Worm (Caenorhabditis elegans) whole organism, late embryonic: ENCODE measurements around the gene mcat-1.
A peak's percentile ranks its signal among the peaks of the same experiment; 100 is the strongest.

Experiments
- C38D4.7 ChIP-seq: fragments of 200-800 bp; sonication (Bioruptor generic); optimal IDR thresholded peaks from 2 replicates; lab custom pipeline; 2018; ENCODE audit warnings: mild to moderate bottlenecking, missing genetic modification characterization, moderate library complexity, missing compliant biosample characterization
- F13H6.1 ChIP-seq: sonication (generic microtip); optimal IDR thresholded peaks from 2 replicates; lab custom pipeline; 2016; ENCODE audit warnings: missing genetic modification characterization, missing compliant biosample characterization
- K02D7.2 ChIP-seq: sonication (generic microtip); optimal IDR thresholded peaks from 2 replicates; lab custom pipeline; 2017; ENCODE audit warnings: mild to moderate bottlenecking, missing genetic modification characterization, missing compliant biosample characterization
- T23F11.4 ChIP-seq: fragments of 200-800 bp; sonication (Bioruptor generic); optimal IDR thresholded peaks from 2 replicates; lab custom pipeline; 2018; ENCODE audit warnings: mild to moderate bottlenecking, missing genetic modification characterization, missing compliant biosample characterization
- ahr-1 ChIP-seq: sonication (generic microtip); optimal IDR thresholded peaks from 2 replicates; lab custom pipeline; 2016; ENCODE audit warnings: missing genetic modification characterization, missing compliant biosample characterization
- ama-1 ChIP-seq: fragments of 150-350 bp; optimal IDR thresholded peaks from 2 replicates; lab custom pipeline; 2014
- ceh-14 ChIP-seq: sonication (generic microtip); optimal IDR thresholded peaks from 2 replicates; lab custom pipeline; 2016; ENCODE audit warnings: missing genotype, missing genetic modification characterization, missing compliant biosample characterization
- ceh-19 ChIP-seq: fragments of 200-800 bp; sonication (Bioruptor generic); optimal IDR thresholded peaks from 2 replicates; lab custom pipeline; 2018; ENCODE audit warnings: mild to moderate bottlenecking, missing genetic modification characterization, missing compliant biosample characterization
- ceh-2 ChIP-seq: sonication (generic microtip); optimal IDR thresholded peaks from 2 replicates; lab custom pipeline; 2016; ENCODE audit warnings: missing genotype, missing genetic modification characterization, missing compliant biosample characterization
- ceh-22 ChIP-seq: sonication (generic microtip); optimal IDR thresholded peaks from 2 replicates; lab custom pipeline; 2017; ENCODE audit warnings: missing biosample characterization, missing genetic modification characterization
- ceh-30 ChIP-seq: fragments of 150-350 bp; optimal IDR thresholded peaks from 2 replicates; lab custom pipeline; 2014; ENCODE audit warnings: missing biosample characterization, missing genetic modification characterization
- ceh-31 ChIP-seq: sonication (generic microtip); optimal IDR thresholded peaks from 2 replicates; lab custom pipeline; 2016; ENCODE audit warnings: missing genetic modification characterization, missing compliant biosample characterization
- ceh-45 ChIP-seq: fragments of 200-800 bp; sonication (Bioruptor generic); IDR thresholded peaks from 2 replicates; pipeline ENCODE4 v1.3.6; 2022; ENCODE audit warnings: missing genetic modification reagents, missing genetic modification characterization, missing compliant biosample characterization
- che-1 ChIP-seq: sonication (generic microtip); optimal IDR thresholded peaks from 2 replicates; lab custom pipeline; 2016; ENCODE audit warnings: mild to moderate bottlenecking, missing genetic modification characterization, missing compliant biosample characterization
- dmd-4 ChIP-seq: sonication (generic microtip); optimal IDR thresholded peaks from 2 replicates; lab custom pipeline; 2016; ENCODE audit warnings: borderline replicate concordance, missing genetic modification characterization, missing compliant biosample characterization
- dve-1 ChIP-seq: sonication (generic microtip); optimal IDR thresholded peaks from 2 replicates; lab custom pipeline; 2017; ENCODE audit warnings: antibody characterized with exemption, mild to moderate bottlenecking, missing genetic modification characterization, missing compliant biosample characterization
- elt-4 ChIP-seq: sonication (generic microtip); optimal IDR thresholded peaks from 2 replicates; lab custom pipeline; 2016; ENCODE audit warnings: missing genetic modification characterization, missing compliant biosample characterization
- fax-1 ChIP-seq: sonication (generic microtip); optimal IDR thresholded peaks from 2 replicates; lab custom pipeline; 2016; ENCODE audit warnings: missing genotype, missing genetic modification characterization, missing compliant biosample characterization
- gmeb-2 ChIP-seq: sonication (generic microtip); optimal IDR thresholded peaks from 2 replicates; lab custom pipeline; 2016; ENCODE audit warnings: missing genetic modification characterization, inconsistent platforms, missing compliant biosample characterization
- hlh-13 ChIP-seq: fragments of 200-800 bp; sonication (Bioruptor generic); optimal IDR thresholded peaks from 2 replicates; lab custom pipeline; 2018; ENCODE audit warnings: mild to moderate bottlenecking, missing genetic modification characterization, missing compliant biosample characterization
- hlh-15 ChIP-seq: sonication (generic microtip); optimal IDR thresholded peaks from 2 replicates; lab custom pipeline; 2016; ENCODE audit warnings: missing genetic modification characterization, missing compliant biosample characterization
- hlh-8 ChIP-seq: sonication (generic microtip); optimal IDR thresholded peaks from 2 replicates; lab custom pipeline; 2016; ENCODE audit warnings: missing genotype, missing genetic modification characterization, missing compliant biosample characterization
- lin-11 ChIP-seq: fragments of 200-800 bp; sonication (Bioruptor generic); optimal IDR thresholded peaks from 2 replicates; lab custom pipeline; 2018; ENCODE audit warnings: mild to moderate bottlenecking, missing genetic modification characterization, missing compliant biosample characterization
- mec-3 ChIP-seq: sonication (generic microtip); optimal IDR thresholded peaks from 2 replicates; lab custom pipeline; 2016; ENCODE audit warnings: borderline replicate concordance, missing genetic modification characterization, missing compliant biosample characterization
- nfya-1 ChIP-seq: sonication (generic microtip); optimal IDR thresholded peaks from 2 replicates; lab custom pipeline; 2017; ENCODE audit warnings: missing genetic modification characterization, mild to moderate bottlenecking, missing compliant biosample characterization, antibody characterized with exemption, moderate library complexity
- nhr-232 ChIP-seq: sonication (generic microtip); optimal IDR thresholded peaks from 2 replicates; lab custom pipeline; 2016; ENCODE audit warnings: missing genetic modification characterization, missing compliant biosample characterization
- odd-2 ChIP-seq: sonication (generic microtip); optimal IDR thresholded peaks from 2 replicates; lab custom pipeline; 2017; ENCODE audit warnings: antibody characterized with exemption, mild to moderate bottlenecking, missing genetic modification characterization, missing compliant biosample characterization
- pax-1 ChIP-seq: fragments of 150-350 bp; optimal IDR thresholded peaks from 2 replicates; lab custom pipeline; 2014; ENCODE audit warnings: missing biosample characterization, missing genetic modification characterization
- pha-2 ChIP-seq: sonication (generic microtip); optimal IDR thresholded peaks from 2 replicates; lab custom pipeline; 2017; ENCODE audit warnings: mild to moderate bottlenecking, missing genetic modification characterization, missing compliant biosample characterization
- pha-4 ChIP-seq: fragments of 150-350 bp; optimal IDR thresholded peaks from 2 replicates; lab custom pipeline; 2018; ENCODE audit warnings: missing biosample characterization, missing genetic modification reagents, missing genetic modification characterization
- pqm-1 ChIP-seq: sonication (generic microtip); optimal IDR thresholded peaks from 2 replicates; lab custom pipeline; 2016; ENCODE audit warnings: missing genetic modification characterization, missing compliant biosample characterization
- pros-1 ChIP-seq: fragments of 150-350 bp; optimal IDR thresholded peaks from 2 replicates; lab custom pipeline; 2014; ENCODE audit warnings: missing biosample characterization, missing genetic modification reagents, missing genetic modification characterization
- ref-2 ChIP-seq: sonication (generic microtip); optimal IDR thresholded peaks from 2 replicates; lab custom pipeline; 2016; ENCODE audit warnings: missing genetic modification characterization, missing compliant biosample characterization
- sox-4 ChIP-seq: sonication (generic microtip); optimal IDR thresholded peaks from 2 replicates; lab custom pipeline; 2017; ENCODE audit warnings: mild to moderate bottlenecking, missing genetic modification characterization, inconsistent platforms, missing compliant biosample characterization
- tbx-7 ChIP-seq: sonication (generic microtip); optimal IDR thresholded peaks from 2 replicates; lab custom pipeline; 2016; ENCODE audit warnings: missing genotype, missing genetic modification characterization, missing compliant biosample characterization
- ttx-3 ChIP-seq: sonication (generic microtip); optimal IDR thresholded peaks from 2 replicates; lab custom pipeline; 2016; ENCODE audit warnings: missing genetic modification reagents, missing genetic modification characterization, missing compliant biosample characterization
- unc-3 ChIP-seq, 2 experiments: fragments of 200-800 bp in 1 of 2; sonication (Bioruptor generic) in 1 of 2; sonication (generic microtip) in 1 of 2; conservative IDR thresholded peaks in 1 of 2; optimal IDR thresholded peaks in 1 of 2; 2 replicates each; pipeline versions ENCODE4 v1.3.6 to Lab custom; 2016 to 2022; ENCODE audit warnings: missing compliant biosample characterization in 2 of 2, missing genetic modification characterization in 2 of 2, missing genetic modification reagents in 1 of 2
- unc-55 ChIP-seq: sonication (generic microtip); optimal IDR thresholded peaks from 2 replicates; lab custom pipeline; 2017; ENCODE audit warnings: missing biosample characterization, missing genetic modification reagents, missing genetic modification characterization
- unc-86 ChIP-seq: sonication (generic microtip); optimal IDR thresholded peaks from 2 replicates; lab custom pipeline; 2016; ENCODE audit warnings: missing genetic modification characterization, missing compliant biosample characterization
- ztf-16 ChIP-seq: sonication (generic microtip); optimal IDR thresholded peaks from 2 replicates; lab custom pipeline; 2017; ENCODE audit warnings: missing genetic modification characterization, missing compliant biosample characterization

mcat-1 gene

ce11 chrII:91419-91818 is at the start of gene mcat-1:
Gene mcat-1 (minus strand): TSS chrII:91519.
- TF ChIP-seq nhr-232 (tag; lab: Kevin White, UChicago) (no peak), elt-4 (tag; lab: Kevin White, UChicago) (no peak), ref-2 (tag; lab: Kevin White, UChicago) (no peak), unc-3 (GFP tag; conservative IDR thresholded peaks at IDR 0.05; lab: Robert Waterston, UW) (no peak), unc-3 (tag; optimal IDR thresholded peaks at IDR 0.05; lab: Kevin White, UChicago) (no peak), F13H6.1 (tag; lab: Kevin White, UChicago) (no peak), pha-4 (no peak), ceh-14 (tag; lab: Kevin White, UChicago) (no peak), K02D7.2 (tag; lab: Kevin White, UChicago) (no peak), hlh-13 (GFP tag; lab: Kevin White, UChicago) (no peak), tbx-7 (tag; lab: Kevin White, UChicago) (no peak), ztf-16 (tag; lab: Kevin White, UChicago) (no peak), unc-55 (GFP tag; lab: Kevin White, UChicago) (no peak)

ce11 chrII:135166-135565 is 43.8 kb upstream of the mcat-1 start, which contains the start of gene K10B4.1:
Gene K10B4.1 (plus strand): TSS chrII:135466.
- no peak for TF ChIP-seq mec-3 (tag; lab: Kevin White, UChicago)
- no peak for TF ChIP-seq unc-3 (GFP tag; conservative IDR thresholded peaks at IDR 0.05; lab: Robert Waterston, UW)
- TF ChIP-seq unc-3 (tag; optimal IDR thresholded peaks at IDR 0.05; lab: Kevin White, UChicago) = no peak
- TF ChIP-seq ttx-3 = no peak
- no peak for TF ChIP-seq pha-2 (tag; lab: Kevin White, UChicago)
- TF ChIP-seq fax-1 (tag; lab: Kevin White, UChicago) = no peak
- no peak for TF ChIP-seq ama-1 (lab: Kevin White, UChicago)
- no peak for TF ChIP-seq ceh-30 (tag; lab: Kevin White, UChicago)
- no peak for TF ChIP-seq pqm-1 (tag; lab: Kevin White, UChicago)
- TF ChIP-seq hlh-15 (tag; lab: Kevin White, UChicago) = no peak
- TF ChIP-seq ceh-31 (tag; lab: Kevin White, UChicago) = no peak
- TF ChIP-seq ceh-19 (GFP tag; lab: Kevin White, UChicago) = no peak
- no peak for TF ChIP-seq odd-2 (tag; lab: Kevin White, UChicago)
- TF ChIP-seq dve-1 = no peak
- TF ChIP-seq pax-1 (tag; lab: Kevin White, UChicago) = no peak
- TF ChIP-seq unc-55 (GFP tag; lab: Kevin White, UChicago) = no peak
- no peak for TF ChIP-seq ceh-45

ce11 chrII:133548-134275 is 42.4 kb upstream of the mcat-1 start, which contains the start of gene cwn-1:
Gene cwn-1 (minus strand): TSS chrII:133598.
- TF ChIP-seq hlh-8 (tag; lab: Kevin White, UChicago) = peak; percentile 48
- no peak for TF ChIP-seq hlh-13 (GFP tag; lab: Kevin White, UChicago)
- TF ChIP-seq sox-4 (tag; lab: Kevin White, UChicago) = no peak
- TF ChIP-seq nfya-1 (tag; lab: Kevin White, UChicago) = no peak
- no peak for TF ChIP-seq ceh-14 (tag; lab: Kevin White, UChicago)
- TF ChIP-seq lin-11 (tag; lab: Kevin White, UChicago) = no peak
- no peak for TF ChIP-seq C38D4.7 (GFP tag; lab: Kevin White, UChicago)
- TF ChIP-seq unc-55 (GFP tag; lab: Kevin White, UChicago) = peak; percentile 89
- TF ChIP-seq ahr-1 (tag; lab: Kevin White, UChicago) = no peak
- TF ChIP-seq dmd-4 (tag; lab: Kevin White, UChicago) = no peak

ce11 chrII:129770-130169 is 38.5 kb upstream of the mcat-1 start:
- TF ChIP-seq pax-1 (tag; lab: Kevin White, UChicago) (no peak), ceh-22 (no peak), pha-2 (tag; lab: Kevin White, UChicago) (no peak), sox-4 (tag; lab: Kevin White, UChicago) (no peak), unc-86 (tag; lab: Kevin White, UChicago) (no peak), ceh-2 (tag; lab: Kevin White, UChicago) (no peak), ztf-16 (tag; lab: Kevin White, UChicago) (no peak), che-1 (tag; lab: Kevin White, UChicago) (no peak), T23F11.4 (GFP tag; lab: Kevin White, UChicago) (no peak), ttx-3 (no peak), gmeb-2 (no peak), ceh-14 (tag; lab: Kevin White, UChicago) (no peak), hlh-13 (GFP tag; lab: Kevin White, UChicago) (no peak), pros-1 (no peak)
